Worm (Caenorhabditis elegans) whole organism, L2 larva: ENCODE data around the gene mms-19.

Experiments
- C34F6.9 ChIP-seq: fragments of 150-350 bp; optimal IDR thresholded peaks from 2 replicates; lab custom pipeline; 2014; ENCODE audit warnings: missing biosample characterization, missing genetic modification characterization
- R02D3.7 ChIP-seq: fragments of 150-350 bp; optimal IDR thresholded peaks from 2 replicates; lab custom pipeline; 2014; ENCODE audit warnings: missing biosample characterization, missing genetic modification characterization
- Y55F3AM.14 ChIP-seq: fragments of 200-800 bp; sonication (Bioruptor generic); optimal IDR thresholded peaks from 2 replicates; lab custom pipeline; 2018; ENCODE audit warnings: mild to moderate bottlenecking, missing genetic modification characterization, missing compliant biosample characterization
- ZK546.5 ChIP-seq: sonication (generic microtip); optimal IDR thresholded peaks from 2 replicates; lab custom pipeline; 2017; ENCODE audit warnings: missing biosample characterization, missing genetic modification characterization
- aly-2 ChIP-seq: fragments of 150-350 bp; optimal IDR thresholded peaks from 2 replicates; lab custom pipeline; 2014; ENCODE audit warnings: missing biosample characterization, missing genetic modification characterization
- ama-1 ChIP-seq: fragments of 150-350 bp; optimal IDR thresholded peaks from 2 replicates; lab custom pipeline; 2018; ENCODE audit warnings: inconsistent platforms
- blmp-1 ChIP-seq: sonication (generic microtip); optimal IDR thresholded peaks from 2 replicates; lab custom pipeline; 2017; ENCODE audit warnings: missing genetic modification characterization, mild to moderate bottlenecking, missing compliant biosample characterization, antibody characterized with exemption, moderate library complexity; ENCODE audit not compliant: insufficient read depth
- ceh-82 ChIP-seq: fragments of 150-350 bp; optimal IDR thresholded peaks from 2 replicates; lab custom pipeline; 2014; ENCODE audit warnings: missing biosample characterization, missing genetic modification characterization
- crh-2 ChIP-seq: sonication (generic microtip); optimal IDR thresholded peaks from 2 replicates; lab custom pipeline; 2017; ENCODE audit warnings: missing biosample characterization, missing genetic modification characterization
- dmd-4 ChIP-seq: sonication (generic microtip); optimal IDR thresholded peaks from 2 replicates; lab custom pipeline; 2017; ENCODE audit warnings: missing biosample characterization, missing genetic modification characterization
- egl-27 ChIP-seq: sonication (generic microtip); optimal IDR thresholded peaks from 3 replicates; lab custom pipeline; 2017; ENCODE audit warnings: missing biosample characterization, missing genetic modification reagents, missing genetic modification characterization
- elt-3 ChIP-seq: sonication (generic microtip); optimal IDR thresholded peaks from 2 replicates; lab custom pipeline; 2017; ENCODE audit warnings: missing biosample characterization, missing genetic modification characterization
- fos-1 ChIP-seq: fragments of 150-350 bp; optimal IDR thresholded peaks from 2 replicates; lab custom pipeline; 2014; ENCODE audit warnings: missing biosample characterization, missing genetic modification characterization
- lin-11 ChIP-seq: fragments of 150-350 bp; sonication (generic microtip); optimal IDR thresholded peaks from 2 replicates; lab custom pipeline; 2014; ENCODE audit warnings: missing biosample characterization, missing genetic modification characterization, inconsistent platforms, mixed read lengths
- lin-13 ChIP-seq: fragments of 150-350 bp; optimal IDR thresholded peaks from 2 replicates; lab custom pipeline; 2014; ENCODE audit warnings: missing biosample characterization, missing genetic modification reagents, missing genetic modification characterization
- lin-39 ChIP-seq: fragments of 150-350 bp; optimal IDR thresholded peaks from 2 replicates; lab custom pipeline; 2014; ENCODE audit warnings: missing biosample characterization, missing genetic modification reagents, missing genetic modification characterization
- lsy-2 ChIP-seq, 2 experiments: fragments of 150-350 bp in 1 of 2; sonication (generic microtip) in 1 of 2; optimal IDR thresholded peaks; 2 replicates each; lab custom pipeline; 2014 to 2017; ENCODE audit warnings: missing biosample characterization in 2 of 2, missing genetic modification characterization in 2 of 2
- mbf-1 ChIP-seq: sonication (generic microtip); optimal IDR thresholded peaks from 2 replicates; lab custom pipeline; 2017; ENCODE audit warnings: missing biosample characterization, missing genetic modification characterization
- mdl-1 ChIP-seq, 2 experiments: fragments of 150-350 bp in 1 of 2; sonication (generic microtip) in 1 of 2; optimal IDR thresholded peaks; 2 replicates each; lab custom pipeline; 2017; ENCODE audit warnings: missing biosample characterization in 2 of 2, missing genetic modification characterization in 2 of 2
- nhr-10 ChIP-seq: sonication (generic microtip); optimal IDR thresholded peaks from 2 replicates; lab custom pipeline; 2017; ENCODE audit warnings: missing biosample characterization, missing genetic modification characterization
- nhr-11 ChIP-seq: fragments of 150-350 bp; optimal IDR thresholded peaks from 2 replicates; lab custom pipeline; 2014; ENCODE audit warnings: missing biosample characterization, missing genetic modification characterization
- nhr-12 ChIP-seq: fragments of 150-350 bp; optimal IDR thresholded peaks from 2 replicates; lab custom pipeline; 2014; ENCODE audit warnings: missing biosample characterization, missing genetic modification characterization
- nhr-129 ChIP-seq: fragments of 150-350 bp; optimal IDR thresholded peaks from 2 replicates; lab custom pipeline; 2014; ENCODE audit warnings: missing biosample characterization, missing genetic modification characterization
- nhr-21 ChIP-seq: fragments of 150-350 bp; optimal IDR thresholded peaks from 2 replicates; lab custom pipeline; 2014; ENCODE audit warnings: missing biosample characterization, missing genetic modification characterization
- nhr-23 ChIP-seq: fragments of 150-350 bp; optimal IDR thresholded peaks from 2 replicates; lab custom pipeline; 2014; ENCODE audit warnings: missing biosample characterization, missing genetic modification reagents, missing genetic modification characterization
- nhr-237 ChIP-seq: fragments of 150-350 bp; optimal IDR thresholded peaks from 2 replicates; lab custom pipeline; 2014; ENCODE audit warnings: missing biosample characterization, missing genetic modification characterization
- nhr-25 ChIP-seq: fragments of 150-350 bp; sonication (generic microtip); optimal IDR thresholded peaks from 3 replicates; lab custom pipeline; 2014; ENCODE audit warnings: missing biosample characterization, missing genetic modification characterization
- peb-1 ChIP-seq: fragments of 150-350 bp; optimal IDR thresholded peaks from 2 replicates; lab custom pipeline; 2014; ENCODE audit warnings: missing biosample characterization, missing genetic modification characterization
- sem-4 ChIP-seq: fragments of 150-350 bp; optimal IDR thresholded peaks from 2 replicates; lab custom pipeline; 2014; ENCODE audit warnings: missing biosample characterization, missing genetic modification reagents, missing genetic modification characterization
- skn-1 ChIP-seq: sonication (generic microtip); optimal IDR thresholded peaks from 2 replicates; lab custom pipeline; 2017; ENCODE audit warnings: missing biosample characterization, missing genetic modification characterization
- sma-3 ChIP-seq: sonication (generic microtip); optimal IDR thresholded peaks from 2 replicates; lab custom pipeline; 2016; ENCODE audit warnings: missing genetic modification reagents, missing genetic modification characterization, missing compliant biosample characterization
- sma-9 ChIP-seq, 2 experiments: fragments of 150-350 bp in 1 of 2; sonication (generic microtip) in 1 of 2; optimal IDR thresholded peaks; 2 replicates each; lab custom pipeline; 2014 to 2016; ENCODE audit warnings: missing genetic modification characterization in 2 of 2, mild to moderate bottlenecking in 1 of 2, missing biosample characterization in 1 of 2, missing compliant biosample characterization in 1 of 2, missing genetic modification reagents in 1 of 2, moderate library complexity in 1 of 2
- snpc-4 ChIP-seq: fragments of 150-350 bp; optimal IDR thresholded peaks from 2 replicates; lab custom pipeline; 2014; ENCODE audit warnings: missing biosample characterization, missing genetic modification characterization
- unc-39 ChIP-seq: fragments of 150-350 bp; optimal IDR thresholded peaks from 2 replicates; lab custom pipeline; 2014; ENCODE audit warnings: missing biosample characterization, missing genetic modification characterization
- unc-55 ChIP-seq: fragments of 150-350 bp; sonication (generic microtip); optimal IDR thresholded peaks from 3 replicates; lab custom pipeline; 2014; ENCODE audit warnings: missing biosample characterization, missing genetic modification reagents, missing genetic modification characterization
- ztf-1 ChIP-seq: fragments of 200-800 bp; sonication (Bioruptor generic); conservative IDR thresholded peaks from 2 replicates; pipeline ENCODE4 v1.3.6; 2022; ENCODE audit warnings: missing genetic modification characterization, missing compliant biosample characterization
- ztf-11 ChIP-seq: sonication (generic microtip); optimal IDR thresholded peaks from 2 replicates; lab custom pipeline; 2017; ENCODE audit warnings: missing biosample characterization, missing genetic modification characterization
- ztf-4 ChIP-seq: fragments of 150-350 bp; optimal IDR thresholded peaks from 2 replicates; lab custom pipeline; 2014; ENCODE audit warnings: missing biosample characterization, missing genetic modification characterization

Gene mms-19

ce11 chrV:5535774-5536173 is 21.6 kb downstream of the mms-19 start, which contains the start of gene C24G6.8:
Gene C24G6.8 (minus strand): TSS chrV:5535874.
- no peak for TF ChIP-seq blmp-1
- TF ChIP-seq ama-1 (lab: Kevin White, UChicago) = no peak
- no peak for TF ChIP-seq sma-3
- TF ChIP-seq nhr-11 (tag; lab: Kevin White, UChicago) = no peak
- TF ChIP-seq ceh-82 (tag; lab: Kevin White, UChicago) = no peak
- TF ChIP-seq fos-1 (tag; lab: Kevin White, UChicago) = no peak
- no peak for TF ChIP-seq lsy-2 (tag; optimal IDR thresholded peaks at IDR 0.05; lab: Kevin White, UChicago)

- TF ChIP-seq sem-4 (tag; lab: Kevin White, UChicago) (no peak), crh-2 (tag; lab: Kevin White, UChicago) (no peak), sma-3 (no peak), nhr-25 (no peak), C34F6.9 (tag; lab: Kevin White, UChicago) (peak; percentile 43), nhr-11 (tag; lab: Kevin White, UChicago) (no peak), sma-9 (GFP tag; optimal IDR thresholded peaks at IDR 0.05; lab: Kevin White, UChicago) (no peak), sma-9 (tag; optimal IDR thresholded peaks at IDR 0.05; lab: Kevin White, UChicago) (no peak), egl-27 (tag; lab: Kevin White, UChicago) (no peak), nhr-129 (peak; percentile 51)
- TF ChIP-seq, all 48 proteins: peak for 2
Observed at ce11 chrV:5536240-5536811, 22.2 kb downstream of the mms-19 start, which contains the start of the genes cox-16 and syp-2. Gene cox-16 (minus strand): TSS chrV:5536243. Gene syp-2 (plus strand): TSS chrV:5536487.

- TF ChIP-seq nhr-12 (tag; lab: Kevin White, UChicago) (no peak), sma-3 (no peak), lin-11 (no peak), Y55F3AM.14 (GFP tag; lab: Kevin White, UChicago) (no peak), snpc-4 (no peak)
Observed at ce11 chrV:5538500-5538899, 24.4 kb downstream of the mms-19 start, which contains the start of gene cft-1. Gene cft-1 (plus strand): TSS chrV:5538800.

ce11 chrV:5548051-5548450 is 33.9 kb downstream of the mms-19 start, which contains the start of gene ugt-48:
Gene ugt-48 (minus strand): TSS chrV:5548062.
- TF ChIP-seq nhr-237 (tag; lab: Kevin White, UChicago) (no peak), mdl-1 (tag; optimal IDR thresholded peaks at IDR 0.05; lab: Kevin White, UChicago) (no peak), lsy-2 (tag; optimal IDR thresholded peaks at IDR 0.05; lab: Kevin White, UChicago) (no peak), C34F6.9 (tag; lab: Kevin White, UChicago) (no peak), skn-1 (peak; percentile 72), nhr-21 (tag; lab: Kevin White, UChicago) (no peak), fos-1 (tag; lab: Kevin White, UChicago) (peak; percentile 51), elt-3 (tag; lab: Kevin White, UChicago) (no peak), nhr-25 (no peak), peb-1 (tag; lab: Kevin White, UChicago) (no peak), sem-4 (tag; lab: Kevin White, UChicago) (no peak), unc-55 (GFP tag; lab: Kevin White, UChicago) (no peak), mbf-1 (no peak), nhr-10 (tag; lab: Kevin White, UChicago) (no peak)

ce11 chrV:5548497-5548896 is 34.3 kb downstream of the mms-19 start:
- TF ChIP-seq lin-39 (tag; lab: Kevin White, UChicago) = no peak
- TF ChIP-seq peb-1 (tag; lab: Kevin White, UChicago) = no peak
- TF ChIP-seq nhr-129 = peak; percentile 65
- TF ChIP-seq lsy-2 (tag; optimal IDR thresholded peaks at IDR 0.05; lab: Kevin White, UChicago) = no peak
- no peak for TF ChIP-seq ztf-1
- no peak for TF ChIP-seq R02D3.7 (tag; lab: Kevin White, UChicago)
- no peak for TF ChIP-seq mdl-1 (tag; optimal IDR thresholded peaks at IDR 0.05; lab: Kevin White, UChicago)
- TF ChIP-seq ztf-11 (tag; lab: Kevin White, UChicago) = no peak

ce11 chrV:5558590-5558989 is 44.4 kb downstream of the mms-19 start, which contains the start of gene glb-5:
Gene glb-5 (plus strand): TSS chrV:5558890.
- TF ChIP-seq peb-1 (tag; lab: Kevin White, UChicago) (no peak), nhr-237 (tag; lab: Kevin White, UChicago) (no peak), Y55F3AM.14 (GFP tag; lab: Kevin White, UChicago) (no peak), ztf-4 (tag; lab: Kevin White, UChicago) (no peak), sem-4 (tag; lab: Kevin White, UChicago) (no peak), unc-39 (no peak), elt-3 (tag; lab: Kevin White, UChicago) (no peak), nhr-25 (no peak), nhr-23 (tag; lab: Kevin White, UChicago) (no peak), aly-2 (tag; lab: Kevin White, UChicago) (no peak), ZK546.5 (tag; lab: Kevin White, UChicago) (no peak), ama-1 (lab: Kevin White, UChicago) (no peak), blmp-1 (no peak), sma-9 (GFP tag; optimal IDR thresholded peaks at IDR 0.05; lab: Kevin White, UChicago) (no peak), sma-9 (tag; optimal IDR thresholded peaks at IDR 0.05; lab: Kevin White, UChicago) (no peak), mbf-1 (no peak), lin-13 (no peak), crh-2 (tag; lab: Kevin White, UChicago) (no peak), dmd-4 (tag; lab: Kevin White, UChicago) (no peak)
